Worm (Caenorhabditis elegans): Measurements from ENCODE around the gene F53A3.1.

Gene F53A3.1

ce11 chrIII:1943488-1943887 is at the start of gene F53A3.1:
Gene F53A3.1, minus strand, starts transcription at chrIII:1943637.
- TF ChIP-seq K09A11.1 (tag; optimal IDR thresholded peaks at IDR 0.05; ENCODE audit: insufficient read depth), result no peak
- no peak for TF ChIP-seq tbx-2 (tag; optimal IDR thresholded peaks at IDR 0.05)
- no peak for TF ChIP-seq C08G9.2 (tag; optimal IDR thresholded peaks at IDR 0.05)
- TF ChIP-seq T23F11.4 (GFP tag; optimal IDR thresholded peaks at IDR 0.05), result no peak
- TF ChIP-seq elt-4 (tag; optimal IDR thresholded peaks at IDR 0.05), result no peak
- no peak for TF ChIP-seq ceh-48 (tag; optimal IDR thresholded peaks at IDR 0.05)
- no peak for TF ChIP-seq fkh-6 (tag; optimal IDR thresholded peaks at IDR 0.05)
- TF ChIP-seq hlh-6 (tag; optimal IDR thresholded peaks at IDR 0.05), result no peak
- TF ChIP-seq unc-86 (tag; optimal IDR thresholded peaks at IDR 0.05), result no peak
- no peak for TF ChIP-seq F13H6.1 (tag; optimal IDR thresholded peaks at IDR 0.05)
- TF ChIP-seq sox-2 (GFP tag; IDR thresholded peaks at IDR 0.05), result no peak
- TF ChIP-seq gmeb-2 (tag; optimal IDR thresholded peaks at IDR 0.05), result no peak
- no peak for TF ChIP-seq odd-2 (tag; optimal IDR thresholded peaks at IDR 0.05)
- TF ChIP-seq pros-1 (tag; optimal IDR thresholded peaks at IDR 0.05), result no peak
- no peak for TF ChIP-seq elt-2 (tag; optimal IDR thresholded peaks at IDR 0.05)
- no peak for TF ChIP-seq fax-1 (tag; optimal IDR thresholded peaks at IDR 0.05)

- TF ChIP-seq sox-2 (GFP tag; IDR thresholded peaks at IDR 0.05), result no peak
Measured at ce11 chrIII:1989940-1990339, 46.5 kb upstream of the F53A3.1 start.

ce11 chrIII:1987693-1988092 is 44.3 kb upstream of the F53A3.1 start, which contains the start of gene Y39A3B.8:
Gene Y39A3B.8, plus strand, starts transcription at chrIII:1987993.
- TF ChIP-seq fkh-10 (GFP tag; optimal IDR thresholded peaks at IDR 0.05) (no peak), unc-55 (GFP tag; optimal IDR thresholded peaks at IDR 0.05) (no peak), ref-2 (tag; optimal IDR thresholded peaks at IDR 0.05) (no peak)

- TF ChIP-seq ceh-48 (tag; optimal IDR thresholded peaks at IDR 0.05), result no peak
- no peak for TF ChIP-seq ceh-2 (tag; optimal IDR thresholded peaks at IDR 0.05)
- TF ChIP-seq nhr-11 (tag; optimal IDR thresholded peaks at IDR 0.05), result no peak
- TF ChIP-seq ets-4 (tag; optimal IDR thresholded peaks at IDR 0.05), result no peak
- no peak for TF ChIP-seq ceh-6 (GFP tag; optimal IDR thresholded peaks at IDR 0.05)
- TF ChIP-seq hlh-30 (tag; optimal IDR thresholded peaks at IDR 0.05; ENCODE audit: insufficient read depth), result no peak
- no peak for TF ChIP-seq nhr-232 (tag; optimal IDR thresholded peaks at IDR 0.05)
- TF ChIP-seq ceh-24 (tag; optimal IDR thresholded peaks at IDR 0.05), result no peak
- no peak for TF ChIP-seq pqm-1 (tag; optimal IDR thresholded peaks at IDR 0.05)
- TF ChIP-seq unc-55 (GFP tag; optimal IDR thresholded peaks at IDR 0.05), result no peak
- no peak for TF ChIP-seq sox-2 (GFP tag; IDR thresholded peaks at IDR 0.05)
- no peak for TF ChIP-seq C08G9.2 (tag; optimal IDR thresholded peaks at IDR 0.05)
- TF ChIP-seq rnt-1 (tag; optimal IDR thresholded peaks at IDR 0.05), result no peak
- TF ChIP-seq ceh-14 (tag; optimal IDR thresholded peaks at IDR 0.05), result no peak
- no peak for TF ChIP-seq ref-2 (tag; optimal IDR thresholded peaks at IDR 0.05)
- TF ChIP-seq hlh-13 (GFP tag; optimal IDR thresholded peaks at IDR 0.05), result no peak
- TF ChIP-seq fkh-6 (tag; optimal IDR thresholded peaks at IDR 0.05), result no peak
- TF ChIP-seq hlh-15 (tag; optimal IDR thresholded peaks at IDR 0.05), result no peak
Measured at ce11 chrIII:1984860-1985259, 41.4 kb upstream of the F53A3.1 start, which contains the start of gene Y39A3B.7. Gene Y39A3B.7, minus strand, starts transcription at chrIII:1984960.

- TF ChIP-seq ceh-34 (tag; optimal IDR thresholded peaks at IDR 0.05) (no peak), ref-2 (tag; optimal IDR thresholded peaks at IDR 0.05) (no peak), gmeb-2 (tag; optimal IDR thresholded peaks at IDR 0.05) (no peak), K02D7.2 (tag; optimal IDR thresholded peaks at IDR 0.05) (no peak), nfya-1 (tag; optimal IDR thresholded peaks at IDR 0.05) (no peak), ets-4 (tag; optimal IDR thresholded peaks at IDR 0.05) (no peak), pat-9 (tag; optimal IDR thresholded peaks at IDR 0.05) (no peak), C38D4.7 (GFP tag; optimal IDR thresholded peaks at IDR 0.05) (no peak), eyg-1 (tag; optimal IDR thresholded peaks at IDR 0.05) (no peak)
Measured at ce11 chrIII:1982597-1983244, 39.3 kb upstream of the F53A3.1 start, which contains the start of gene srd-66. Gene srd-66, minus strand, starts transcription at chrIII:1982647.
